Worm (Caenorhabditis elegans) whole organism, midembryonic: ENCODE data around the gene ooc-5.

Source experiments
- T22C8.4 ChIP-seq: fragments of 200-800 bp; sonication (Bioruptor generic); IDR thresholded peaks from 2 replicates; pipeline ENCODE4 v1.3.6; 2022; ENCODE audit warnings: missing genetic modification characterization, missing compliant biosample characterization
- cog-1 ChIP-seq: sonication (generic microtip); optimal IDR thresholded peaks from 2 replicates; lab custom pipeline; 2016; ENCODE audit warnings: missing genetic modification characterization, missing compliant biosample characterization
- flt-1 ChIP-seq: fragments of 200-800 bp; sonication (Bioruptor generic); IDR thresholded peaks from 2 replicates; pipeline ENCODE4 v1.3.6; 2022; ENCODE audit warnings: missing genetic modification characterization, missing compliant biosample characterization
- klf-2 ChIP-seq: fragments of 200-800 bp; sonication (Bioruptor generic); conservative IDR thresholded peaks from 2 replicates; pipeline ENCODE4 v1.3.6; 2022; ENCODE audit warnings: missing genetic modification reagents, missing genetic modification characterization, missing compliant biosample characterization
- med-1 ChIP-seq: sonication (generic microtip); optimal IDR thresholded peaks from 2 replicates; lab custom pipeline; 2017; ENCODE audit warnings: missing genetic modification characterization, mild to moderate bottlenecking, missing compliant biosample characterization, antibody characterized with exemption, missing genetic modification reagents; ENCODE audit not compliant: insufficient read depth
- ref-1 ChIP-seq: fragments of 200-800 bp; sonication (Bioruptor generic); conservative IDR thresholded peaks from 2 replicates; pipeline ENCODE4 v1.3.6; 2022; ENCODE audit warnings: missing genetic modification reagents, missing genetic modification characterization, missing compliant biosample characterization
- tab-1 ChIP-seq: fragments of 200-800 bp; sonication (Bioruptor generic); IDR thresholded peaks from 2 replicates; pipeline ENCODE4 v1.3.6; 2022; ENCODE audit warnings: missing genetic modification characterization, missing compliant biosample characterization
- ztf-23 ChIP-seq: fragments of 200-800 bp; sonication (Bioruptor generic); IDR thresholded peaks from 2 replicates; pipeline ENCODE4 v1.3.6; 2022; ENCODE audit warnings: missing genetic modification reagents, missing genetic modification characterization, missing compliant biosample characterization
- ztf-29 ChIP-seq: fragments of 200-800 bp; sonication (Bioruptor generic); IDR thresholded peaks from 2 replicates; pipeline ENCODE4 v1.3.6; 2022; ENCODE audit warnings: missing genetic modification reagents, missing genetic modification characterization, missing compliant biosample characterization

The ooc-5 gene

DNA sequence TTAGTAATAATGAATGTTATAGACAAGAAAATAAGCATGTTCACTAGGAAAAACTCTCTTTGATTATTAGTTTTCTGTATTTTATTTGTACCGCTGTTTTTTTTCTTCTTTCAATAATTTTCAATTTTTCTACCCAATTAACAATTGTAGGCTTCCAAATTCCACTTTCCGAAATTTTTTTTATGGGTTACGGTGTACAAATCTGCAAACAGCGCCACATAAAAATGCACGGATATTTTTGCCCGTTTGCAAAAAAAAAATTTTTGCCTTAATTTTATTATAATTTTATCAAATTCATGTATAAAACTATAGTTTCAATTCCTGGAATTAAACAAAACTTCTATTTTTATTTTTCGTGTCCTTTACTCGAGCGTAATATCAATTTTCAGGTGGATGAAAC is at the start of gene ooc-5:
Gene ooc-5 (plus strand): TSS at position 381 of the 400 bp plus-strand sequence.
- no peak for TF ChIP-seq T22C8.4 (GFP tag; lab: Robert Waterston, UW)
- no peak for TF ChIP-seq ref-1
- TF ChIP-seq flt-1: no peak
- no peak for TF ChIP-seq ztf-29 (GFP tag; lab: Robert Waterston, UW)
- TF ChIP-seq med-1 (GFP tag; lab: Kevin White, UChicago): no peak
- no peak for TF ChIP-seq tab-1 (GFP tag; lab: Robert Waterston, UW)
- TF ChIP-seq klf-2 (GFP tag; lab: Robert Waterston, UW): no peak
- TF ChIP-seq ztf-23: no peak
- TF ChIP-seq cog-1 (tag; lab: Kevin White, UChicago): no peak

ce11 chrII:8945167-8945566 is 47.8 kb upstream of the ooc-5 start:
- no peak for TF ChIP-seq tab-1 (GFP tag; lab: Robert Waterston, UW)
- TF ChIP-seq klf-2 (GFP tag; lab: Robert Waterston, UW): no peak
- no peak for TF ChIP-seq ztf-23
- no peak for TF ChIP-seq flt-1
- TF ChIP-seq med-1 (GFP tag; lab: Kevin White, UChicago): no peak

ce11 chrII:8947391-8947790 is 45.6 kb upstream of the ooc-5 start, which contains the start of gene cutl-15:
Gene cutl-15, minus strand, starts transcription at chrII:8947688.
- no peak for TF ChIP-seq ztf-29 (GFP tag; lab: Robert Waterston, UW)
- no peak for TF ChIP-seq klf-2 (GFP tag; lab: Robert Waterston, UW)
- no peak for TF ChIP-seq ref-1
- no peak for TF ChIP-seq T22C8.4 (GFP tag; lab: Robert Waterston, UW)
- no peak for TF ChIP-seq cog-1 (tag; lab: Kevin White, UChicago)
- no peak for TF ChIP-seq flt-1
- TF ChIP-seq med-1 (GFP tag; lab: Kevin White, UChicago): no peak
- TF ChIP-seq ztf-23: no peak
- no peak for TF ChIP-seq tab-1 (GFP tag; lab: Robert Waterston, UW)

DNA sequence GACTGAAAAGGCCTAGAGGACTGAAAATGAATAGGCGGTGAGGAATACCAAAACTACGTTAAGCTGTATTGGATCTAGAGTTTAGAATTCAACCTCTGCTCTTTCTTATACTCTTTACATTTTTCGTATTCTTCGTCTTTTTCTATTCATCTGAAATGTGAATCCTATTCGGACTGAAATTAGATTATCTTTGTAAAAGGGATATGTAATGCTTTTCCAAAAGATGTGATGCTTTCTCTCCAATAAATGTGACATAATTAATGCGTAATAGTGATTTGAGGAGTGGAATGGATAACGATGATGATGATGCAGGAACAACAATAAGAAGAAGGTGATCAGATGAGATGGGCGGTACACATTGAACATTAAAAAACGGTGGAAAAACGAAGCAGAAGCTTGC is 44.3 kb upstream of the ooc-5 start:
- TF ChIP-seq klf-2 (GFP tag; lab: Robert Waterston, UW): no peak
- TF ChIP-seq cog-1 (tag; lab: Kevin White, UChicago): no peak
- TF ChIP-seq flt-1: no peak
- TF ChIP-seq ztf-23: no peak
- TF ChIP-seq ref-1: no peak

- no peak for TF ChIP-seq klf-2 (GFP tag; lab: Robert Waterston, UW)
- TF ChIP-seq T22C8.4 (GFP tag; lab: Robert Waterston, UW): no peak
- TF ChIP-seq ztf-29 (GFP tag; lab: Robert Waterston, UW): no peak
- no peak for TF ChIP-seq flt-1
- no peak for TF ChIP-seq ztf-23
- no peak for TF ChIP-seq tab-1 (GFP tag; lab: Robert Waterston, UW)
- TF ChIP-seq ref-1: no peak
- no peak for TF ChIP-seq cog-1 (tag; lab: Kevin White, UChicago)
- TF ChIP-seq med-1 (GFP tag; lab: Kevin White, UChicago): no peak
These were observed 41.7 kb upstream of the ooc-5 start for ce11 chrII:8951270-8951669.

ce11 chrII:8953703-8954102 is 39.3 kb upstream of the ooc-5 start:
- TF ChIP-seq tab-1 (GFP tag; lab: Robert Waterston, UW) (no peak), T22C8.4 (GFP tag; lab: Robert Waterston, UW) (no peak), klf-2 (GFP tag; lab: Robert Waterston, UW) (no peak), flt-1 (no peak), ref-1 (no peak), ztf-29 (GFP tag; lab: Robert Waterston, UW) (no peak), cog-1 (tag; lab: Kevin White, UChicago) (no peak), med-1 (GFP tag; lab: Kevin White, UChicago) (no peak), ztf-23 (no peak)

ce11 chrII:8956896-8957295 is 36.1 kb upstream of the ooc-5 start:
- TF ChIP-seq ztf-29 (GFP tag; lab: Robert Waterston, UW) (no peak), cog-1 (tag; lab: Kevin White, UChicago) (no peak), flt-1 (no peak), ztf-23 (no peak), tab-1 (GFP tag; lab: Robert Waterston, UW) (no peak), T22C8.4 (GFP tag; lab: Robert Waterston, UW) (no peak), ref-1 (no peak), med-1 (GFP tag; lab: Kevin White, UChicago) (no peak), klf-2 (GFP tag; lab: Robert Waterston, UW) (no peak)

ce11 chrII:8959081-8959480 is 33.9 kb upstream of the ooc-5 start:
- TF ChIP-seq T22C8.4 (GFP tag; lab: Robert Waterston, UW): no peak

- TF ChIP-seq klf-2 (GFP tag; lab: Robert Waterston, UW) (no peak), cog-1 (tag; lab: Kevin White, UChicago) (no peak), ztf-23 (no peak), T22C8.4 (GFP tag; lab: Robert Waterston, UW) (no peak), flt-1 (no peak), ref-1 (no peak), tab-1 (GFP tag; lab: Robert Waterston, UW) (no peak), med-1 (GFP tag; lab: Kevin White, UChicago) (no peak), ztf-29 (GFP tag; lab: Robert Waterston, UW) (no peak)
These were observed 32.5 kb upstream of the ooc-5 start, which contains the start of gene cal-2 for ce11 chrII:8960414-8960813. Gene cal-2, plus strand, starts transcription at chrII:8960714.

ce11 chrII:8961450-8961849 is 31.5 kb upstream of the ooc-5 start:
- TF ChIP-seq klf-2 (GFP tag; lab: Robert Waterston, UW) (no peak), cog-1 (tag; lab: Kevin White, UChicago) (no peak), tab-1 (GFP tag; lab: Robert Waterston, UW) (no peak), ztf-29 (GFP tag; lab: Robert Waterston, UW) (no peak), med-1 (GFP tag; lab: Kevin White, UChicago) (no peak), ref-1 (no peak)
